Worm (Caenorhabditis elegans) whole organism, L4 larva: ENCODE measurements around the gene tpra-1.

ENCODE experiments used
- Y48G9A.11 ChIP-seq: fragments of 200-800 bp; sonication (Bioruptor generic); IDR thresholded peaks from 2 replicates; pipeline ENCODE4 v1.3.6; 2022; ENCODE audit warnings: missing genetic modification reagents, missing genetic modification characterization, missing compliant biosample characterization
- ama-1 ChIP-seq: fragments of 150-350 bp; optimal IDR thresholded peaks from 2 replicates; lab custom pipeline; 2014; ENCODE audit warnings: inconsistent platforms, mixed read lengths
- ceh-20 ChIP-seq: fragments of 200-800 bp; sonication (Bioruptor generic); IDR thresholded peaks from 2 replicates; pipeline ENCODE4 v1.3.6; 2022; ENCODE audit warnings: missing genetic modification reagents, missing genetic modification characterization, missing compliant biosample characterization
- ceh-82 ChIP-seq: sonication (generic microtip); optimal IDR thresholded peaks from 2 replicates; lab custom pipeline; 2017; ENCODE audit warnings: missing biosample characterization, missing genetic modification characterization
- daf-12 ChIP-seq: fragments of 150-350 bp; optimal IDR thresholded peaks from 2 replicates; lab custom pipeline; 2014; ENCODE audit warnings: missing biosample characterization, missing genetic modification reagents, missing genetic modification characterization
- daf-16 ChIP-seq, 3 experiments: sonication (generic microtip); optimal IDR thresholded peaks; 2 replicates each; lab custom pipeline; 2016 to 2017; ENCODE audit warnings: missing genetic modification characterization in 3 of 3, missing genetic modification reagents in 3 of 3, mild to moderate bottlenecking in 2 of 3, missing compliant biosample characterization in 2 of 3, missing biosample characterization in 1 of 3, moderate library complexity in 1 of 3
- fkh-10 ChIP-seq: fragments of 150-350 bp; optimal IDR thresholded peaks from 2 replicates; lab custom pipeline; 2014; ENCODE audit warnings: missing biosample characterization, missing genetic modification reagents, missing genetic modification characterization
- nhr-11 ChIP-seq: fragments of 150-350 bp; optimal IDR thresholded peaks from 2 replicates; lab custom pipeline; 2014; ENCODE audit warnings: missing biosample characterization, missing genetic modification characterization
- nhr-28 ChIP-seq: fragments of 150-350 bp; optimal IDR thresholded peaks from 2 replicates; lab custom pipeline; 2014; ENCODE audit warnings: missing biosample characterization, missing genetic modification characterization
- nhr-6 ChIP-seq: fragments of 150-350 bp; optimal IDR thresholded peaks from 2 replicates; lab custom pipeline; 2014; ENCODE audit warnings: missing biosample characterization, missing genetic modification characterization
- nhr-76 ChIP-seq: fragments of 150-350 bp; optimal IDR thresholded peaks from 2 replicates; lab custom pipeline; 2014; ENCODE audit warnings: missing biosample characterization, missing genetic modification characterization
- nhr-77 ChIP-seq: fragments of 150-350 bp; optimal IDR thresholded peaks from 2 replicates; lab custom pipeline; 2014; ENCODE audit warnings: missing biosample characterization, missing genetic modification characterization
- unc-62 ChIP-seq, 3 experiments: fragments of 150-350 bp in 1 of 3; sonication (generic microtip); optimal IDR thresholded peaks in 2 of 3; peaks in 1 of 3; 1 replicate in 1 of 3; 2 replicates in 2 of 3; lab custom pipeline; 2014 to 2017; ENCODE audit warnings: missing biosample characterization in 3 of 3, missing genetic modification characterization in 3 of 3, missing genetic modification reagents in 3 of 3, missing genotype in 1 of 3

DNA sequence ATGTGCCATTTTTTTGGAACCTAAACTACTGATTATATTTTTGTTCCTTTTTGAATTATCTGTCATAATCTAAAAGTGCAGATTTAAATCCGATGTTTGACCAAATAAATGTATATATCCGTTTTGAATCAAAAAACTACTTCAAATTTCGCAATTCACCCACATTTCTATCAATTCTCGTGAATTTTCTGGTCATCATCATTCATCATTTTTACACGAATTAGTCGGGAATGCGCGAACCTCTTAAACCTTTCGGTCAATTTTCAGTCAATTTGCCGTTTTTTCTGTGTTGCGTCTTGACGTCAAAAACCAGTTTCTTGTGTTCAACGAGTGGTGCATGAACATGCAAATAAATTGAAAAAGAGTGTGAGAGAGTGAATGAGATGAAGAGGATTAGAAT is 2.2 kb upstream of the tpra-1 start:
- TF ChIP-seq nhr-28 (tag; lab: Kevin White, UChicago) (no peak), nhr-6 (tag; lab: Kevin White, UChicago) (no peak), nhr-77 (no peak), nhr-11 (tag; lab: Kevin White, UChicago) (no peak), ceh-20 (GFP tag; lab: Robert Waterston, UW) (no peak), daf-12 (tag; lab: Kevin White, UChicago) (no peak), ama-1 (lab: Kevin White, UChicago) (no peak), daf-16 (GFP tag; optimal IDR thresholded peaks at IDR 0.05; lab: Kevin White, UChicago) (no peak), daf-16 (tag; optimal IDR thresholded peaks at IDR 0.05; lab: Kevin White, UChicago) (no peak), ceh-82 (tag; lab: Kevin White, UChicago) (no peak), nhr-76 (no peak), Y48G9A.11 (GFP tag; lab: Robert Waterston, UW) (no peak), fkh-10 (no peak), unc-62 (GFP tag; optimal IDR thresholded peaks at IDR 0.05 in 1 of 2; lab: Kevin White, UChicago) (no peak), unc-62 (tag; optimal IDR thresholded peaks at IDR 0.05; lab: Kevin White, UChicago) (no peak)
